Fruit fly (Drosophila melanogaster) Kc167 (cell line): ENCODE data around the gene CG14410.

Experiments used
- Myc ChIP-seq: fragments of >200 bp; optimal IDR thresholded peaks from 2 replicates; lab custom pipeline; 2017; ENCODE audit warnings: missing external identifiers
- Sin3A ChIP-seq: fragments of >200 bp; optimal IDR thresholded peaks from 2 replicates; lab custom pipeline; 2018; ENCODE audit warnings: missing external identifiers
- h ChIP-seq: fragments of >200 bp; optimal IDR thresholded peaks from 3 replicates; lab custom pipeline; 2018; ENCODE audit warnings: missing external identifiers
- insv ChIP-seq: fragments of >200 bp; optimal IDR thresholded peaks from 3 replicates; lab custom pipeline; 2018; ENCODE audit warnings: missing external identifiers
- psq ChIP-seq: fragments of >200 bp; optimal IDR thresholded peaks from 2 replicates; lab custom pipeline; 2017; ENCODE audit warnings: missing external identifiers
- ttk ChIP-seq: sonication (Bioruptor generic); optimal IDR thresholded peaks from 2 replicates; lab custom pipeline; 2017; ENCODE audit warnings: missing external identifiers

CG14410 gene

DNA sequence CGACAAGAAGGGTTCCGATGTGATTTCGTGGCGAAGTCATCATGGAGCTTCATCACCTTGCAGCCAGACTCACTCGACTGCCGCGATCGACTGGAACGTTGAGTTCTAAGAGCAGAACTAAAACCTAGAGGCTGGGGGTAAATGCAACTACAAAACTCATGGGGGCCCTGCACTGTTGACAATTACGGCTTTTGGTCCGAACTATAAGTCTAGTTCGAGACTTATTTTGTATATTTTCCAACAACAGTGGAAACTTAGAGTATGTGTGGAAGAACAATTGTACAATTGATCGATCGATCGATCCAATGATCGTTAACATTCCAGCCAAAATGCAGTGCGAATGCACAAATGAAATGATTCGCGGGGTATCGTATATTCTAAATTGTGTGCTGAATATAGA, 19.7 kb downstream of the CG14410 start, which contains the start of gene CG9519:
TSS of gene CG9519 (minus strand) at position 101 of the 400 bp plus-strand sequence.
- TF ChIP-seq Myc = no peak
- TF ChIP-seq Sin3A = no peak
- TF ChIP-seq psq (lab: Kevin White, UChicago) = no peak
- TF ChIP-seq insv = no peak

DNA sequence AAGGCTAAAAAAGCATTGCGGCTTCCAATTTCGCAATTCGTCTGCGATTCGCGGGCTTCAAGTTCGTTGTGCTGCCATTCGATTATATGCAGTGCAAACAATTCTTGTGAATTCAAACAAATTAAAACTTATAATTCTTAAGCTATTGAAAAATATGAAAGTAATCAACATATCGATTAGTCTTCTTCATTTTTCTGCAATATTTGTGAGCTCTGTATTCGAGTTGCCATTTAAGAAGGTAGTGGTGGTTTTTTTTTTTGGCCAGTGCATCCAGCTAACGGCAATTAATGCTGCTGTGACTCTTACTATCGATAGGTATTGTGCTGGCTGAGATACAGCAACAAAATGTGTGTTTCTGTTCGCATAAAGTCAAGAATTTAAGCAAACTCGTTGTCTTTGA, 21.4 kb downstream of the CG14410 start:
- no peak for TF ChIP-seq ttk
- no peak for TF ChIP-seq psq (lab: Kevin White, UChicago)
- TF ChIP-seq h = no peak

DNA sequence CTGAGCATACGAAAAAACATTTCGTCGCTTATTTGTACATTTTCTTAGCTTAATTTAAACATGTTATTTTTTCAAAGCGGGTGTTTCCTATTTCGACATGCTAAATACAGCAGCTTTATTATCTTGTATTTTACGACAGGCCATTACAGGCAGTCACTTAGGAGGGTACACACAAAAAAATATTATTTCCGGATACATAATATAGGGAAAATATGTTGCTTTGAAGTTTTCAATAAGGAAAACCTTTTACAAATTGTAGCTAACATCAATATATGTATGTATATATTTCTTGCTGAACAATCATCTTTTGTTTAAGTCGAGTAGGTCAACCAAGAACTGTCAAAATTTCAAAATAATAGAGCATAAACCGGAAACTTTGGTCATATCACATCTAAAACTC, 22.4 kb downstream of the CG14410 start, which contains the start of gene CG46399:
TSS of gene CG46399 (plus strand) at position 301 of the 400 bp plus-strand sequence.
- TF ChIP-seq Sin3A = no peak
- TF ChIP-seq ttk = no peak
- no peak for TF ChIP-seq Myc
- no peak for TF ChIP-seq insv

DNA sequence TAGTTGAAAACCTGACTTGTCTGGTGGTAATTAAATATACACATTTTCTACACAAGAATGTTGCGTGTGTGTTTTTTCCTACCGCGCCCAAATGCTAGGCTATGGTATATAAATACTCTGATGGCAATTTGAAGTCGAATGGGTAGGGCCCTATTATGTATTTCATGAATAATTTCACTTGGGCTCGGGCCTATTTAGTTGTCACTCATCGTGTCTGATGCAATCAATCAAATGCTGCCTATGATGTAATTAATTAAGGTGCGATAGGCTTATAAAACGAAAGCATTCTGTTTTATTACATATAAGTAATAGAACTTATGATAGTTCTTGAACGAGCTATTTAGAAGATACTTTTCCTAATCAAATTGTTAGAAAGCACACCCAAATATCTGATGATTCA, 26.0 kb downstream of the CG14410 start:
- TF ChIP-seq Sin3A (no peak), h (no peak), insv (no peak), psq (lab: Kevin White, UChicago) (no peak), ttk (no peak), Myc (no peak)

DNA sequence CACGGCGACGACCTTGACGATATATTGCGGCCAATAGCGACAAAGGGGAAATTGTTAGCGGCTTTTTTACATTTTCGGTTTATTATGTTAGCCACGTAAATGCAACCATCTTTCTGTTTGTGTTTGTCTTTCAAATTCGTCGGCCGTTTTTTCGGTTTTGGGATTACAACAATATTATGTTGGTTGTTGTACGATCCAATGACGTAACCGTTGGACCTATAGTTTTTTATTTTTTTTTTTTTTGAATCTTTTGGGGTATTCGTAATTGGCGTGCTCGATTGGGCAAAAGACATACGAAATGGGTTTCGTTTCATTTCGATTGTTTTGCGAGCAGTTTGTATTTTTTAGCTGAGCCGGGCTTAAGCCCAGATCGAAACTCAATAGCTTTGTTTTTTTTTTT, 30.4 kb downstream of the CG14410 start:
- TF ChIP-seq ttk = no peak
- TF ChIP-seq h = no peak
- no peak for TF ChIP-seq psq (lab: Kevin White, UChicago)
- TF ChIP-seq insv = no peak
- TF ChIP-seq Myc = no peak
- no peak for TF ChIP-seq Sin3A

DNA sequence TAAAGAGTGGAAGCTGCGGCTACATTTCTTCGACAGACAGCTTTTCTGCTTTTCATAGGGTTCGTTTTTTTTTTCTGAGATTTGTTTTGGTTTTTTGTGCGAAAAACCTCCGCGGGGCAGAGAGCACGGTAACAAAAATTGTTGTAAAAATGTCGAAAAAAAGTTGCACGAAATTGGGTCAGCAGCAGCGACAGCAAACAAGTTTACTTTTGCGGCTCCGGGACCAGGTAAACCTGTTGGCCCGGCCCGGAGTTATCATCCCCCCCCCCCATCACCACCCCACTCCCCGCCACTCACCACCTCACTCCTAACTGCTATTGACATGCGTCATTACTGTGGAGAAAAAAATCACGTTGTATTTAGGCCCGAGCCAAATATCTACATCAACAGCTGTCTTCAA, 31.9 kb downstream of the CG14410 start:
- TF ChIP-seq ttk = no peak
- TF ChIP-seq insv = no peak
- TF ChIP-seq Sin3A = no peak
- no peak for TF ChIP-seq h
- no peak for TF ChIP-seq psq (lab: Kevin White, UChicago)
- TF ChIP-seq Myc = no peak

DNA sequence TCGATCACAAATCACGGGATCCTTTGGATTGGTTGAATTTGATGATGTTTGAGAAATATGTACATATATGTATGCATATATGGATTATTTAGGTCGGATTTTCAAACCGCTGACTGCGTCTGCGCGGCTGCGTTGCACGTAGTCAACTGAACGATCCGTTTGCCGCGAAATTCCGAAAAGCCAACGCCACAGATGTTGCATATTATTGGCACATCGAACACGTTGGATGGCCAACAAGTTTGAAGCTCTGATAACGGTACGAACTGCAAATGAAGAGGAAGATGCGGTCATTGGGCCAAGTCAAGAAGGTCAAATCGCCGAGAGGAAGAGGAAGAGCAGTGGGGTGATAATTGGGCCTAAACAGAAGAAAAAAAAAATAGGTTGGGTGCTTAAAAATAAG, 34.5 kb downstream of the CG14410 start, which contains the start of gene CG9518:
TSS of gene CG9518 (minus strand) at position 154 of the 400 bp plus-strand sequence.
- no peak for TF ChIP-seq ttk
- TF ChIP-seq psq (lab: Kevin White, UChicago) = no peak
- no peak for TF ChIP-seq Sin3A
- TF ChIP-seq Myc = no peak
- no peak for TF ChIP-seq h
- no peak for TF ChIP-seq insv

DNA sequence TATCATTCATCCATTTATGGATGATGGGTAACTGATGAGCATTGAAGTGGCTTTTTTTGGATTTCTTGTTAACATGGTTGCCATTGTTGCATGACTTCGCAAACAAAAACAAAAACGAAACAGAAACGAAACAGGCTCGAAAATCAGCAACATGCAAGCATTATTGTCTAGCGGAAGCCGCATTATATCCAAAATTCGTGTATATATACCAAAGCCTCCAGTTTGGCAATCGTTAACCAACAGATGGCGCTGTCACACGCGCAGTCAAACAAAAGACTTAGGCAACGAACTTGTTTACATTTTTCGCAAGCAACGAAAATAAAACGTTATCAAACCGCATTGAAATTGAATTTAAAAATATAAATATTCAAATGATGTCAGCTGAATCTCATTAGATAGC, 42.4 kb downstream of the CG14410 start:
- no peak for TF ChIP-seq ttk
- no peak for TF ChIP-seq h
- TF ChIP-seq psq (lab: Kevin White, UChicago) = no peak
- TF ChIP-seq Sin3A = no peak
- TF ChIP-seq insv = no peak
- no peak for TF ChIP-seq Myc

DNA sequence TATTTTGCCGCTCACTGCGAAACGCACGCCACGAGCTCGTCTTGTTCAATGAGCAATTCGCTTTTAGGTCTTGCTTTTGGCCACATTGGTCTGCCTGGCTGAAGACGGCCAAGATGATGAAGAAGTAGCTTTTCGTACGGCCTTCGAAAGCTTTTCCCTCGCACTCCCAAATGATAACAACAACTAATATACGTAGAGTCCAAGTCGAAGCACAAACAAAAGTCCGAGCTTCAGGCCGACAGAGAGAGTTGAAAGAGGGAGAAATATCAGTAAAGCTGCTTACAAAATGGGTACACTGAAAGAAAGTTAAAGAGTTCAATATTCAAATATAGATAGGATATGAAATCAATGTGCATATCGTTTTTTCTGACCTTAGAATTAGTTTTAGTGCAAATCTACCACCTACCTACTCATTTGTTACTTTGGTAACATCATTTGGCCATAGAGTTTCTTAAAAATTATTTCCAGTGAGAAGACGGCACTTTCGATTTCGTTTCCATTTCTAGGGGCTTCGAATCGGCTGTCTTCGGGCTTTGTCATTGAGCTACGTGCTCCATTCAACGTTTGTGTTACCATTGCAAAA, 46.1 kb downstream of the CG14410 start, which contains the start of the genes CG45064 and CG45065:
TSS of gene CG45064 (minus strand) at position 51 of the 583 bp plus-strand sequence.
TSS of gene CG45065 (minus strand) at position 51 of the 583 bp plus-strand sequence.
- TF ChIP-seq insv (no peak), Sin3A (no peak), h (no peak), Myc (no peak), ttk (no peak), psq (lab: Kevin White, UChicago) (no peak)

DNA sequence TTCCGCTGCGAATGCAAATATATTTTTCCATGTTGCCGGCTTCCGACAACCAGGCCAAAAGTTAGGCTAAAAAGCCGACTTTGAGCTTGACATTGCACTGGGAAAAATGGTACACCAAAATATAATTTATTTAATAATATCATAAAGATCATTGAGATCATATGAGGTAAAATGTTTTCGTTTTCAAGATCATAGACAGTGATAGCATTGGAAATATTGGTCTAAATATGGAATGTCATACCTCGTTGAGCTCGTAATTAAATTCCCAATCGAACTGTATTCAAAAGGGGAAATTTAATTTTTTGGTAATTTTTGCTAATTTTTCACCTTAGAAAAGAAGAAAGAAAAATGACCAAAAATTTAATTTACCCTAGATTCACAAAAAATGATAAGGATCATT, 47.5 kb downstream of the CG14410 start:
- TF ChIP-seq psq (lab: Kevin White, UChicago) (no peak), h (no peak), ttk (no peak), insv (no peak), Myc (no peak), Sin3A (no peak)

DNA sequence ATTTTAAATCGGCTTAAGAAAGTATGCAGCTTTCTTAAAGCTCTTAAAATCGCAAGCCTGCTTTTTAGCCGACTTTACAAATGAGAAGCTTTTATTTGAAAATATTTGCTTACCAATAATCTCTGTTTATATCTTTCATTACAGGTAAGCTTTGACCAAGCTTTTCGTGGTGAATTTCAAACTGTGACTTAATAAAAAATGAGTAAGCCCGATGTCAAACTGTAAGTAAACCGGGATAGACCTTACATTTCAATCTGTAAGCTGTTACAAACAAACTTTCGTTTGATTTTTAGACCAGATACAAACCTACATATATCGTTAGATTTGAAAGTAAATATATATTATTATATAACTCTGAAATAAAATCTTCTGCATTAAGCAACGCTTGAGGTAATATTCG, 49.0 kb downstream of the CG14410 start:
- TF ChIP-seq ttk (no peak), Myc (no peak), psq (lab: Kevin White, UChicago) (no peak), insv (no peak), h (no peak), Sin3A (no peak)
